Worm (Caenorhabditis elegans) whole organism, young adult: ENCODE results near the gene C01C4.3.

Experiments used
- F22D6.2 ChIP-seq: sonication (generic microtip); optimal IDR thresholded peaks from 2 replicates; lab custom pipeline; 2016; ENCODE audit warnings: mild to moderate bottlenecking, missing genetic modification characterization, missing compliant biosample characterization
- F49E8.2 ChIP-seq: sonication (generic microtip); optimal IDR thresholded peaks from 3 replicates; lab custom pipeline; 2017; ENCODE audit warnings: missing genetic modification characterization, mild to moderate bottlenecking, missing compliant biosample characterization, antibody characterized with exemption, moderate library complexity; ENCODE audit not compliant: insufficient read depth
- T07F8.4 ChIP-seq: sonication (generic microtip); optimal IDR thresholded peaks from 2 replicates; lab custom pipeline; 2016; ENCODE audit warnings: mild to moderate bottlenecking, missing genetic modification characterization, moderate library complexity, missing compliant biosample characterization
- Y53G8AR.9 ChIP-seq: fragments of 200-800 bp; sonication (Bioruptor generic); conservative IDR thresholded peaks from 2 replicates; pipeline ENCODE4 v1.3.6; 2022; ENCODE audit warnings: missing genetic modification reagents, missing genetic modification characterization, missing compliant biosample characterization
- Y67H2A.10 ChIP-seq: fragments of 200-800 bp; sonication (Bioruptor generic); conservative IDR thresholded peaks from 2 replicates; pipeline ENCODE4 v1.3.6; 2022; ENCODE audit warnings: missing genetic modification reagents, missing genetic modification characterization, missing compliant biosample characterization
- ZK185.1 ChIP-seq: sonication (generic microtip); optimal IDR thresholded peaks from 2 replicates; lab custom pipeline; 2016; ENCODE audit warnings: mild to moderate bottlenecking, missing genetic modification characterization, missing compliant biosample characterization; ENCODE audit not compliant: poor library complexity, severe bottlenecking
- aptf-2 ChIP-seq: fragments of 200-800 bp; sonication (Bioruptor generic); conservative IDR thresholded peaks from 2 replicates; pipeline ENCODE4 v1.3.6; 2022; ENCODE audit warnings: missing genetic modification reagents, missing genetic modification characterization, missing compliant biosample characterization
- aptf-3 ChIP-seq: fragments of 200-800 bp; sonication (Bioruptor generic); IDR thresholded peaks from 2 replicates; pipeline ENCODE4 v1.3.6; 2022; ENCODE audit warnings: missing genetic modification characterization, missing compliant biosample characterization
- athp-1 ChIP-seq: sonication (generic microtip); optimal IDR thresholded peaks from 2 replicates; lab custom pipeline; 2017; ENCODE audit warnings: mild to moderate bottlenecking, missing genetic modification characterization, missing compliant biosample characterization
- attf-3 ChIP-seq: fragments of 200-800 bp; sonication (Bioruptor generic); conservative IDR thresholded peaks from 2 replicates; pipeline ENCODE4 v1.3.6; 2022; ENCODE audit warnings: missing genetic modification reagents, missing genetic modification characterization, missing compliant biosample characterization
- attf-6 ChIP-seq: fragments of 200-800 bp; sonication (Bioruptor generic); IDR thresholded peaks from 2 replicates; pipeline ENCODE4 v1.3.6; 2022; ENCODE audit warnings: missing genetic modification reagents, missing genetic modification characterization, missing compliant biosample characterization
- ccch-3 ChIP-seq: fragments of 200-800 bp; sonication (Bioruptor generic); optimal IDR thresholded peaks from 2 replicates; lab custom pipeline; 2018; ENCODE audit warnings: mild to moderate bottlenecking, missing genetic modification characterization, missing compliant biosample characterization
- ceh-100 ChIP-seq: fragments of 200-800 bp; sonication (Bioruptor generic); IDR thresholded peaks from 2 replicates; pipeline ENCODE4 v1.3.6; 2022; ENCODE audit warnings: missing genetic modification reagents, missing genetic modification characterization, missing compliant biosample characterization
- chd-7 ChIP-seq: sonication (generic microtip); optimal IDR thresholded peaks from 2 replicates; lab custom pipeline; 2016; ENCODE audit warnings: mild to moderate bottlenecking, missing genetic modification characterization, moderate library complexity, missing compliant biosample characterization
- efl-1 ChIP-seq: fragments of 150-350 bp; optimal IDR thresholded peaks from 2 replicates; lab custom pipeline; 2014; ENCODE audit warnings: missing biosample characterization, missing genetic modification reagents, missing genetic modification characterization
- egrh-3 ChIP-seq: fragments of 200-800 bp; sonication (Bioruptor generic); IDR thresholded peaks from 2 replicates; pipeline ENCODE4 v1.3.6; 2022; ENCODE audit warnings: missing genetic modification reagents, missing genetic modification characterization, missing compliant biosample characterization
- hlh-12 ChIP-seq: sonication (generic microtip); optimal IDR thresholded peaks from 2 replicates; lab custom pipeline; 2016; ENCODE audit warnings: missing genetic modification characterization, missing compliant biosample characterization
- hlh-26 ChIP-seq: fragments of 200-800 bp; sonication (Bioruptor generic); conservative IDR thresholded peaks from 2 replicates; pipeline ENCODE4 v1.3.6; 2022; ENCODE audit warnings: missing genetic modification reagents, missing genetic modification characterization, missing compliant biosample characterization
- hmg-1.2 ChIP-seq: fragments of 200-800 bp; sonication (Bioruptor generic); IDR thresholded peaks from 2 replicates; pipeline ENCODE4 v1.3.6; 2022; ENCODE audit warnings: missing genetic modification reagents, missing genetic modification characterization, missing compliant biosample characterization
- let-526 ChIP-seq: fragments of 200-800 bp; sonication (Bioruptor generic); IDR thresholded peaks from 2 replicates; pipeline ENCODE4 v1.3.6; 2022; ENCODE audit warnings: missing genetic modification reagents, missing genetic modification characterization, missing compliant biosample characterization
- lin-40 ChIP-seq: sonication (generic microtip); optimal IDR thresholded peaks from 2 replicates; lab custom pipeline; 2016; ENCODE audit warnings: missing genetic modification characterization, mild to moderate bottlenecking, missing compliant biosample characterization, missing genotype, missing genetic modification reagents
- madf-8 ChIP-seq: fragments of 200-800 bp; sonication (Bioruptor generic); conservative IDR thresholded peaks from 2 replicates; pipeline ENCODE4 v1.3.6; 2022; ENCODE audit warnings: missing genetic modification reagents, missing genetic modification characterization, missing compliant biosample characterization
- nfya-1 ChIP-seq: sonication (generic microtip); optimal IDR thresholded peaks from 2 replicates; lab custom pipeline; 2017; ENCODE audit warnings: antibody characterized with exemption, missing compliant biosample characterization, missing genetic modification characterization, borderline replicate concordance; ENCODE audit not compliant: insufficient read depth
- rcor-1 ChIP-seq: fragments of 200-800 bp; sonication (Bioruptor generic); IDR thresholded peaks from 2 replicates; pipeline ENCODE4 v1.3.6; 2022; ENCODE audit warnings: missing genetic modification reagents, missing genetic modification characterization, missing compliant biosample characterization
- snpc-3.4 ChIP-seq: sonication (generic microtip); optimal IDR thresholded peaks from 2 replicates; lab custom pipeline; 2017; ENCODE audit warnings: missing genetic modification characterization, mild to moderate bottlenecking, missing compliant biosample characterization, antibody characterized with exemption, moderate library complexity, missing genotype, missing genetic modification reagents
- tbx-9 ChIP-seq: sonication (generic microtip); optimal IDR thresholded peaks from 2 replicates; lab custom pipeline; 2016; ENCODE audit warnings: borderline replicate concordance, missing genetic modification characterization, inconsistent platforms, missing compliant biosample characterization
- unc-130 ChIP-seq: sonication (generic microtip); optimal IDR thresholded peaks from 2 replicates; lab custom pipeline; 2016; ENCODE audit warnings: missing genetic modification reagents, missing genetic modification characterization, missing compliant biosample characterization
- xnd-1 ChIP-seq: sonication (generic microtip); optimal IDR thresholded peaks from 2 replicates; lab custom pipeline; 2016; ENCODE audit warnings: missing genotype, missing genetic modification reagents, missing genetic modification characterization, missing compliant biosample characterization
- ztf-26 ChIP-seq: sonication (generic microtip); optimal IDR thresholded peaks from 2 replicates; lab custom pipeline; 2017; ENCODE audit warnings: missing genetic modification characterization, missing compliant biosample characterization
- ztf-6 ChIP-seq: fragments of 200-800 bp; sonication (Bioruptor generic); IDR thresholded peaks from 2 replicates; pipeline ENCODE4 v1.3.6; 2022; ENCODE audit warnings: missing genetic modification reagents, missing genetic modification characterization, missing compliant biosample characterization

Gene C01C4.3

ce11 chrX:3680544-3681214, 16.0 kb upstream of the C01C4.3 start, which contains the start of gene tsp-17:
Gene tsp-17 (plus strand): TSS chrX:3681164.
- TF ChIP-seq attf-6 (GFP tag; lab: Robert Waterston, UW), result no peak
- no peak for TF ChIP-seq Y67H2A.10 (GFP tag; lab: Robert Waterston, UW)
- TF ChIP-seq ztf-26 (tag; lab: Kevin White, UChicago), result no peak
- TF ChIP-seq chd-7 (tag; lab: Kevin White, UChicago), result no peak
- TF ChIP-seq ccch-3 (GFP tag; lab: Kevin White, UChicago), result no peak
- no peak for TF ChIP-seq egrh-3 (GFP tag; lab: Robert Waterston, UW)
- TF ChIP-seq hmg-1.2 (GFP tag; lab: Robert Waterston, UW), result no peak
- no peak for TF ChIP-seq unc-130 (GFP tag; lab: Kevin White, UChicago)
- TF ChIP-seq efl-1 (GFP tag; lab: Kevin White, UChicago), result no peak
- TF ChIP-seq let-526 (GFP tag; lab: Robert Waterston, UW), result no peak
- TF ChIP-seq F49E8.2 (tag; lab: Kevin White, UChicago), result no peak
- TF ChIP-seq rcor-1, result no peak
- no peak for TF ChIP-seq F22D6.2 (tag; lab: Kevin White, UChicago)
- no peak for TF ChIP-seq ztf-6 (GFP tag; lab: Robert Waterston, UW)
- TF ChIP-seq nfya-1 (tag; lab: Kevin White, UChicago), result no peak
- TF ChIP-seq lin-40 (tag; lab: Kevin White, UChicago), result no peak
- no peak for TF ChIP-seq attf-3 (GFP tag; lab: Robert Waterston, UW)
- TF ChIP-seq aptf-3, result no peak
- no peak for TF ChIP-seq Y53G8AR.9 (GFP tag; lab: Robert Waterston, UW)

- no peak for TF ChIP-seq hlh-12 (tag; lab: Kevin White, UChicago)
Measured at ce11 chrX:3683060-3683459, 13.6 kb upstream of the C01C4.3 start.

- TF ChIP-seq hlh-26 (GFP tag; lab: Robert Waterston, UW) (no peak), snpc-3.4 (tag; lab: Kevin White, UChicago) (no peak)
Measured at ce11 chrX:3686420-3686819, 10.3 kb upstream of the C01C4.3 start.

ce11 chrX:3689155-3689719, 7.5 kb upstream of the C01C4.3 start, which contains the start of gene tag-278:
Gene tag-278 (minus strand): TSS chrX:3689205.
- TF ChIP-seq ceh-100 (GFP tag; lab: Robert Waterston, UW) (no peak), tbx-9 (tag; lab: Kevin White, UChicago) (no peak), xnd-1 (tag; lab: Kevin White, UChicago) (no peak), madf-8 (GFP tag; lab: Robert Waterston, UW) (no peak), ZK185.1 (tag; lab: Kevin White, UChicago) (no peak)

- TF ChIP-seq athp-1 (tag; lab: Kevin White, UChicago), result no peak
- no peak for TF ChIP-seq aptf-2 (GFP tag; lab: Robert Waterston, UW)
- no peak for TF ChIP-seq T07F8.4 (tag; lab: Kevin White, UChicago)
- no peak for TF ChIP-seq Y53G8AR.9 (GFP tag; lab: Robert Waterston, UW)
- TF ChIP-seq xnd-1 (tag; lab: Kevin White, UChicago), result no peak
Measured at ce11 chrX:3689802-3690201, 6.9 kb upstream of the C01C4.3 start.
